Worm (Caenorhabditis elegans): ENCODE measurements around the gene rop-1.

rop-1 gene

DNA sequence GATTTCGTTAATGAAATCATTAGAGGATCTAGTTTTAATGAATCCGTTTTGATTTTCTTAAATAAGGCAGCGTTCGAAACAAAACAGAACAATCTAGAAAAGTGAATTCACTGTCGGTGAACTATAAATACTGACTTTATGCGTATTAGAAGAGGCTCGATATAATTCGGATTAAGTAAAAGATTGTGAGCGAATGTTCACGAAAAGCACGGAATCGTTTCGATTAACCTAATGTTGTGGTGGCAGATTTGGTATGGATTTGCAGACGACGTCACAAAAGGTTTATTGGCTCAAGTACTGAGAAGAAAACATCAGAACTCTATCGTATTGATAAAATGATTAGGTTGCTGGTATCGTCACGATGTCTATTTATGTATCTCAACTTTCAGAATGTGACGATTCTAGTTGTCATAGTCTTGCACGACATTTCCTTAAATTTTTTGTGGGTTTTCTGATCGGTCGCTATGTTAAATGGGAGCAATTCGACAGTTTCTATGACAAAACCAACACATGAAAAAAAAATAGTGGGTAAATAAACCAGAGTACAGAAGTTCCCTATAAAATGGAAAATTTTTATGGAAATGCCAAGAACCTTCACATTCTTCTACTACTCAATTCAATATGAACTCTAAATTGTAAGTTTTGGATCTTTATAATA, 25.5 kb downstream of the rop-1 start, which contains the start of the genes pyt-1 and fipr-7:
TSS of gene pyt-1 (minus strand) at position 101 of the 658 bp plus-strand sequence.
TSS of gene fipr-7 (plus strand) at position 608 of the 658 bp plus-strand sequence.
- TF ChIP-seq aly-2 (tag; optimal IDR thresholded peaks at IDR 0.05) (no peak), nhr-21 (tag; optimal IDR thresholded peaks at IDR 0.05) (no peak), Y55F3AM.14 (GFP tag; optimal IDR thresholded peaks at IDR 0.05) (no peak), elt-1 (tag; optimal IDR thresholded peaks at IDR 0.05) (no peak), nhr-237 (tag; optimal IDR thresholded peaks at IDR 0.05) (no peak), gmeb-1 (tag; optimal IDR thresholded peaks at IDR 0.05) (no peak), fos-1 (tag; optimal IDR thresholded peaks at IDR 0.05) (no peak), F13H6.1 (tag; optimal IDR thresholded peaks at IDR 0.05) (no peak), nhr-6 (tag; optimal IDR thresholded peaks at IDR 0.05) (no peak), sem-4 (tag; optimal IDR thresholded peaks at IDR 0.05) (no peak), lin-11 (tag; optimal IDR thresholded peaks at IDR 0.05) (no peak), dmd-4 (tag; optimal IDR thresholded peaks at IDR 0.05) (no peak), alr-1 (tag; optimal IDR thresholded peaks at IDR 0.05) (no peak), nhr-77 (tag; optimal IDR thresholded peaks at IDR 0.05) (no peak), egl-27 (tag; optimal IDR thresholded peaks at IDR 0.05) (no peak), ceh-82 (tag; optimal IDR thresholded peaks at IDR 0.05) (no peak)

DNA sequence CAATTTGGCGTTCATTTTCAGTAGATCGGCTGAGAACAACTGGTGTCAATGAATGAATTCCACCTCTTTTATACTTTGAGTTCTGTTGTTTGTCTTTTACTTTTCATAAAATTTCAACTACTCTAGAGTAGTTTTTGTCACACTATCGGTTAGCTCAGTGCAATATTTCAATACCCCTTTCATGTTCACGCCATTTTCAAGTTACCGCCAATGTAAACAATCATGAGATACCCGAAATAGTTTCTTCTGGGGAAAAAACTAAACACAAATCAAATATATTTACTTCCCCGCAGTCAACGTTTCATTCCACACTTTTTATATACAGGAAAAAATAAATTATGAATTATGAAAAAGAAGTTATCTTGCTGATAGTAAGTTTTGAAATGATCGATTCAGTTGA, 26.5 kb downstream of the rop-1 start, which contains the start of gene fipr-4:
TSS of gene fipr-4 (minus strand) at position 101 of the 400 bp plus-strand sequence.
- peak; percentile 9 for TF ChIP-seq F13H6.1 (tag; optimal IDR thresholded peaks at IDR 0.05)
- no peak for TF ChIP-seq zag-1 (tag; optimal IDR thresholded peaks at IDR 0.05)

DNA sequence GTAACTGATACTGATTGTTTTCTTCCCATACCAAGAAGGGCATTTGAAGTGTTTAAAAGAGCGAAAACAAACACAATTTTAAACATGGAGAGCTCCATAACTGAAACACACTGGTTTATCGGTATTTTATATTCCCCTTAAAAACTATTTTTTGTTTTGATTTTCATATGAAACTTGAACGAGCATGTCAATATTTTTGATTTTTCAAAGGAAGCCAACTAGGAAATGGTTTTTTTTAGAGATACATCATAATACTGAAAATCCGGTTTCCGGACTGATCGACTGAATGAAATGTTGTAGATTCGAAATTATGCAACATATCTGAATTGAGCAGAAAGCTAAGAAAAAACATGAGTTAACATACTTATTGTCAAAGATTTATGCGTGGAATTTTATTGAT, 27.5 kb downstream of the rop-1 start, which contains the start of gene ttr-19:
TSS of gene ttr-19 (minus strand) at position 101 of the 400 bp plus-strand sequence.
- no peak for TF ChIP-seq unc-39 (tag; optimal IDR thresholded peaks at IDR 0.05)
- no peak for TF ChIP-seq ztf-11 (tag; optimal IDR thresholded peaks at IDR 0.05)
- no peak for TF ChIP-seq sma-9 (GFP tag; optimal IDR thresholded peaks at IDR 0.05)
- TF ChIP-seq sma-9 (tag; optimal IDR thresholded peaks at IDR 0.05) = no peak
- TF ChIP-seq mab-5 (tag; optimal IDR thresholded peaks at IDR 0.05) = no peak
- no peak for TF ChIP-seq nhr-25 (tag; optimal IDR thresholded peaks at IDR 0.05)
- TF ChIP-seq nhr-23 (tag; optimal IDR thresholded peaks at IDR 0.05) = no peak
- TF ChIP-seq egl-27 (tag; optimal IDR thresholded peaks at IDR 0.05) = no peak
- no peak for TF ChIP-seq ama-1 (optimal IDR thresholded peaks at IDR 0.05)
- TF ChIP-seq R02D3.7 (tag; optimal IDR thresholded peaks at IDR 0.05) = no peak
- TF ChIP-seq gmeb-1 (tag; optimal IDR thresholded peaks at IDR 0.05) = no peak
- no peak for TF ChIP-seq lsy-2 (tag; optimal IDR thresholded peaks at IDR 0.05)
- TF ChIP-seq crh-2 (tag; optimal IDR thresholded peaks at IDR 0.05) = no peak
- no peak for TF ChIP-seq skn-1 (tag; optimal IDR thresholded peaks at IDR 0.05)
- TF ChIP-seq peb-1 (tag; optimal IDR thresholded peaks at IDR 0.05) = no peak
- no peak for TF ChIP-seq sem-4 (tag; optimal IDR thresholded peaks at IDR 0.05)

DNA sequence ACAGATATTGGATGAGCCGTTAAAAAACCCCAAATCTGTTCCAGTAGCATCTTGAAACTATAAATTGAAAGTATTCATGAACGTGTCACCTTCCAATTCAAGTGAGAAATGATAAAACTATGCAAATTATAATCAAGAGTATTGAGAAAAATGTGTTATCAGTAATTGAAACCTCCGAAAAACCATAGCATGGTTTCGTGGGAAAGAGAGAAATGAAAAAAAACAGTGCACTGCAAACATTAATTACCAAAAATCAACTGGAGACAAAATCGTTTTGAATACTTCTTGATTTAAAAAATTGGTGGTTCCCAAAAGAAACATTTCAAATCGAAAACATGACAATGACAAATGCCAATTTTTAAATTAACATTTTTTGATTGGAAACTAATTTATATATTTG, 29.2 kb downstream of the rop-1 start, which contains the start of gene daf-36:
TSS of gene daf-36 (minus strand) at position 101 of the 400 bp plus-strand sequence.
- TF ChIP-seq nhr-10 (tag; optimal IDR thresholded peaks at IDR 0.05) (no peak), ceh-16 (tag; optimal IDR thresholded peaks at IDR 0.05) (no peak), nhr-25 (tag; optimal IDR thresholded peaks at IDR 0.05) (no peak), C34F6.9 (tag; optimal IDR thresholded peaks at IDR 0.05) (no peak), fos-1 (tag; optimal IDR thresholded peaks at IDR 0.05) (peak; percentile 62), sem-4 (tag; optimal IDR thresholded peaks at IDR 0.05) (no peak)

DNA sequence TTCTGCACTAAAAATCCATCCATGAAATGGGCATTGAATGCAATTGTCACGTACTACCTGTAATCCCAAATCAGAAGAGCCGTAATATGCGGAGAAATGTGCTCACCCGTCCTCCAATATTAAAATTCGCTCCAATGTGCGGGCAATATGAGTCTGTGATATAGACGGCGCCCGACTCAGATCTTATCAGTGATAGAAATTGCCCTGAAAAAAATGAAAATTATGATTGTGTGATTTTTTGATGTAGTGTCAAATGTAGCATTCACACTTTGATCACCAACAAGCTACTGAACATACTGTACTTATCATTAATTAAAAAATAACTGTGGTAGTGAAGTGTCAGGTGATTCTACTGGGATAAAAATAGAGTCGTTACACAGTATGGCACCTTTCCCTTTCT, 30.2 kb downstream of the rop-1 start:
- TF ChIP-seq sma-9 (GFP tag; optimal IDR thresholded peaks at IDR 0.05) (no peak), sma-9 (tag; optimal IDR thresholded peaks at IDR 0.05) (no peak), fos-1 (tag; optimal IDR thresholded peaks at IDR 0.05) (peak; percentile 60)

DNA sequence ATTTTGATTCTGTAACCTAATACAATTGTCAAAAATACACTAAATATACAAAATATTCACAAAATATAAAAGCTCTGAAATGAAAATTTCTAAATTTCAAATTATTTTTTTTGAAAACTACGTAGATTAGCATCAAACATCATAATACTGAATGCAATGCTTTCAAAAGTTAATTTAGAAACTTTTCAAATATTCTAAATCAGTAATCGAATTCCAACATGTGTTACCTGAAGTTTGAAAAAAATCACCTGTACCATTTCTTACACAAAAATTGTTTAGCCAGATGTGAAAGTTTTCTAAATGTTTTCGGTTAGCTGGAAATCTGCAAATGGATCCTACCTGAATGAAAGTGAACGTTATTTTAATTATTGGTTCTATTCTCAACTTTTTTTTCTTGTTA, 32.8 kb downstream of the rop-1 start, which contains the start of gene C12D8.20:
TSS of gene C12D8.20 (plus strand) at position 301 of the 400 bp plus-strand sequence.
- TF ChIP-seq mdl-1 (tag; optimal IDR thresholded peaks at IDR 0.05) (no peak), C34F6.9 (tag; optimal IDR thresholded peaks at IDR 0.05) (no peak), sma-9 (GFP tag; optimal IDR thresholded peaks at IDR 0.05) (no peak), sma-9 (tag; optimal IDR thresholded peaks at IDR 0.05) (no peak), nhr-10 (tag; optimal IDR thresholded peaks at IDR 0.05) (no peak), R02D3.7 (tag; optimal IDR thresholded peaks at IDR 0.05) (no peak), nhr-6 (tag; optimal IDR thresholded peaks at IDR 0.05) (no peak), lin-11 (tag; optimal IDR thresholded peaks at IDR 0.05) (no peak), gmeb-1 (tag; optimal IDR thresholded peaks at IDR 0.05) (no peak), crh-2 (tag; optimal IDR thresholded peaks at IDR 0.05) (no peak), F13H6.1 (tag; optimal IDR thresholded peaks at IDR 0.05) (no peak), unc-39 (tag; optimal IDR thresholded peaks at IDR 0.05) (no peak), lin-39 (tag; optimal IDR thresholded peaks at IDR 0.05) (no peak)
